Fruit fly (Drosophila melanogaster): ENCODE data around the gene gny.

gny gene

dm6 chr2L:10366525-10366924, 13.4 kb upstream of the gny start, which contains the start of gene CG5056 (continued):
- TF ChIP-seq wor (GFP tag; IDR thresholded peaks at IDR 0.05), result no peak
- TF ChIP-seq lilli (GFP tag; optimal IDR thresholded peaks at IDR 0.05), result no peak
- no peak for TF ChIP-seq Eip74EF (GFP tag; optimal IDR thresholded peaks at IDR 0.05)
- TF ChIP-seq Max (GFP tag; optimal IDR thresholded peaks at IDR 0.05), result peak; percentile 17
- no peak for TF ChIP-seq corto (GFP tag; optimal IDR thresholded peaks at IDR 0.05)
- no peak for TF ChIP-seq CG4404 (GFP tag; IDR thresholded peaks at IDR 0.05)
- TF ChIP-seq eyg (GFP tag; optimal IDR thresholded peaks at IDR 0.05), result no peak
- no peak for TF ChIP-seq CG7556 (GFP tag; optimal IDR thresholded peaks at IDR 0.05)
- peak; percentile 36 for TF ChIP-seq Dp (GFP tag; optimal IDR thresholded peaks at IDR 0.05)
- no peak for TF ChIP-seq H15 (GFP tag; IDR thresholded peaks at IDR 0.05)
- no peak for TF ChIP-seq shn (GFP tag; optimal IDR thresholded peaks at IDR 0.05)
- no peak for TF ChIP-seq CG12744 (GFP tag; optimal IDR thresholded peaks at IDR 0.05)
- no peak for TF ChIP-seq Kr (GFP tag; optimal IDR thresholded peaks at IDR 0.05)
- TF ChIP-seq CG2116 (GFP tag; optimal IDR thresholded peaks at IDR 0.05), result peak; percentile 56
- TF ChIP-seq MBD-R2 (GFP tag; IDR thresholded peaks at IDR 0.05), result peak; percentile 85
- TF ChIP-seq Ptx1 (GFP tag; IDR thresholded peaks at IDR 0.05), result no peak
- no peak for TF ChIP-seq slp2 (GFP tag; optimal IDR thresholded peaks at IDR 0.05)
- TF ChIP-seq H2.0 (GFP tag; IDR thresholded peaks at IDR 0.05), result no peak
- no peak for TF ChIP-seq oc (tag; optimal IDR thresholded peaks at IDR 0.05)
- no peak for TF ChIP-seq Taf1 (GFP tag; IDR thresholded peaks at IDR 0.05)
- no peak for TF ChIP-seq CG11504 (tag; optimal IDR thresholded peaks at IDR 0.05)
- peak; percentile 87 for TF ChIP-seq CG11723 (GFP tag; optimal IDR thresholded peaks at IDR 0.05)
- TF ChIP-seq CG30020 (tag; optimal IDR thresholded peaks at IDR 0.05), result peak; percentile 100
- no peak for TF ChIP-seq CG12942 (GFP tag; optimal IDR thresholded peaks at IDR 0.05)
- no peak for TF ChIP-seq Rx (GFP tag; IDR thresholded peaks at IDR 0.05)
- TF ChIP-seq sr (GFP tag; IDR thresholded peaks at IDR 0.05), result no peak
- peak; percentile 64 for TF ChIP-seq nmo (GFP tag; optimal IDR thresholded peaks at IDR 0.05)
- no peak for TF ChIP-seq disco-r (GFP tag; optimal IDR thresholded peaks at IDR 0.05)
- no peak for TF ChIP-seq HmgD (GFP tag; optimal IDR thresholded peaks at IDR 0.05)
- TF ChIP-seq sug (tag; optimal IDR thresholded peaks at IDR 0.05), result peak; percentile 37
- no peak for TF ChIP-seq CG18011 (GFP tag; optimal IDR thresholded peaks at IDR 0.05)
- no peak for TF ChIP-seq CG17328 (GFP tag; IDR thresholded peaks at IDR 0.05)
- no peak for TF ChIP-seq ATbp (GFP tag; optimal IDR thresholded peaks at IDR 0.05)
- peak; percentile 95 for TF ChIP-seq CG7928 (GFP tag; optimal IDR thresholded peaks at IDR 0.05)
- TF ChIP-seq CG2199 (GFP tag; IDR thresholded peaks at IDR 0.05), result no peak
- TF ChIP-seq Atf-2 (GFP tag; optimal IDR thresholded peaks at IDR 0.05), result no peak
- TF ChIP-seq pita (GFP tag; optimal IDR thresholded peaks at IDR 0.05), result no peak
- no peak for TF ChIP-seq chm (GFP tag; IDR thresholded peaks at IDR 0.05)
- no peak for TF ChIP-seq btn (GFP tag; optimal IDR thresholded peaks at IDR 0.05)
- TF ChIP-seq CG11085 (GFP tag; IDR thresholded peaks at IDR 0.05), result no peak
- no peak for TF ChIP-seq CG11398 (GFP tag; optimal IDR thresholded peaks at IDR 0.05)
- TF ChIP-seq gsb (GFP tag; IDR thresholded peaks at IDR 0.05), result no peak
- TF ChIP-seq Neu2 (GFP tag; optimal IDR thresholded peaks at IDR 0.05; ENCODE audit: borderline replicate concordance), result no peak
- no peak for TF ChIP-seq so (GFP tag; IDR thresholded peaks at IDR 0.05)
- no peak for TF ChIP-seq stc (GFP tag; IDR thresholded peaks at IDR 0.05)
- TF ChIP-seq CG18262 (tag; optimal IDR thresholded peaks at IDR 0.05), result peak; percentile 7
- no peak for TF ChIP-seq Sox102F (GFP tag; optimal IDR thresholded peaks at IDR 0.05)
- TF ChIP-seq Mes4 (GFP tag; optimal IDR thresholded peaks at IDR 0.05), result no peak
- TF ChIP-seq CG6854 (GFP tag; optimal IDR thresholded peaks at IDR 0.05), result no peak
- TF ChIP-seq slbo (GFP tag; IDR thresholded peaks at IDR 0.05), result peak; percentile 43; the same call in 1 of the 2 replicates
- TF ChIP-seq Deaf1 (tag; optimal IDR thresholded peaks at IDR 0.05), result no peak
- no peak for TF ChIP-seq CG4730 (GFP tag; IDR thresholded peaks at IDR 0.05)
- TF ChIP-seq CG6813 (GFP tag; optimal IDR thresholded peaks at IDR 0.05), result no peak
